Fruit fly (Drosophila melanogaster) Kc167 (cell line): ENCODE data around the gene Ire1.

Source experiments
- Myc ChIP-seq: fragments of >200 bp; optimal IDR thresholded peaks from 2 replicates; lab custom pipeline; 2017; ENCODE audit warnings: missing external identifiers
- h ChIP-seq: fragments of >200 bp; optimal IDR thresholded peaks from 3 replicates; lab custom pipeline; 2018; ENCODE audit warnings: missing external identifiers
- insv ChIP-seq: fragments of >200 bp; optimal IDR thresholded peaks from 3 replicates; lab custom pipeline; 2018; ENCODE audit warnings: missing external identifiers
- psq ChIP-seq: fragments of >200 bp; optimal IDR thresholded peaks from 2 replicates; lab custom pipeline; 2017; ENCODE audit warnings: missing external identifiers

dm6 chr3R:19813217-19813616 lies 47.9 kb downstream of the Ire1 start:
- TF ChIP-seq insv (lab: Kevin White, UChicago) (no peak), Myc (no peak), psq (lab: Kevin White, UChicago) (no peak), h (no peak)
